Worm (Caenorhabditis elegans) whole organism, dauer: ENCODE data around the gene T25F10.4.

Experiments
- unc-62 ChIP-seq: sonication (generic microtip); optimal IDR thresholded peaks from 2 replicates; lab custom pipeline; 2017; ENCODE audit warnings: missing biosample characterization, missing genetic modification reagents, missing genetic modification characterization

Gene T25F10.4

ce11 chrV:6782260-6782659, 20.0 kb upstream of the T25F10.4 start:
- no peak for TF ChIP-seq unc-62 (GFP tag; lab: Kevin White, UChicago)

- no peak for TF ChIP-seq unc-62 (GFP tag; lab: Kevin White, UChicago)
These were observed 18.4 kb upstream of the T25F10.4 start for ce11 chrV:6780676-6781075.

ce11 chrV:6780166-6780565, 17.9 kb upstream of the T25F10.4 start, which contains the start of gene ZC404.15:
ZC404.15 (plus strand) TSS chrV:6780466.
- no peak for TF ChIP-seq unc-62 (GFP tag; lab: Kevin White, UChicago)

ce11 chrV:6778457-6778856, 16.2 kb upstream of the T25F10.4 start:
- no peak for TF ChIP-seq unc-62 (GFP tag; lab: Kevin White, UChicago)

- no peak for TF ChIP-seq unc-62 (GFP tag; lab: Kevin White, UChicago)
These were observed 13.4 kb upstream of the T25F10.4 start, which contains the start of gene srh-28 for ce11 chrV:6775708-6776107. srh-28 (minus strand) TSS chrV:6775808.

ce11 chrV:6773735-6774134, 11.5 kb upstream of the T25F10.4 start, which contains the start of gene ZC404.16:
ZC404.16 (minus strand) TSS chrV:6773835.
- TF ChIP-seq unc-62 (GFP tag; lab: Kevin White, UChicago) = no peak

ce11 chrV:6771645-6772044, 9.4 kb upstream of the T25F10.4 start, which contains the start of gene srh-30:
srh-30 (minus strand) TSS chrV:6771745.
- TF ChIP-seq unc-62 (GFP tag; lab: Kevin White, UChicago) = no peak

- TF ChIP-seq unc-62 (GFP tag; lab: Kevin White, UChicago) = no peak
These were observed 7.2 kb upstream of the T25F10.4 start for ce11 chrV:6769440-6769839.

- no peak for TF ChIP-seq unc-62 (GFP tag; lab: Kevin White, UChicago)
These were observed 6.2 kb upstream of the T25F10.4 start, which contains the start of the genes T25F10.1 and clik-1 for ce11 chrV:6768452-6768929. T25F10.1 (plus strand) TSS chrV:6768502. clik-1 (minus strand) TSS chrV:6768732.

ce11 chrV:6767576-6767975, 5.3 kb upstream of the T25F10.4 start:
- no peak for TF ChIP-seq unc-62 (GFP tag; lab: Kevin White, UChicago)

ce11 chrV:6764972-6765371, 2.7 kb upstream of the T25F10.4 start, which contains the start of gene bbs-8:
bbs-8 (minus strand) TSS chrV:6765072.
- no peak for TF ChIP-seq unc-62 (GFP tag; lab: Kevin White, UChicago)

ce11 chrV:6758017-6758416, 4.2 kb downstream of the T25F10.4 start, which contains the start of gene dbl-1:
dbl-1 (plus strand) TSS chrV:6758135.
- TF ChIP-seq unc-62 (GFP tag; lab: Kevin White, UChicago) = no peak

ce11 chrV:6753257-6753656, 9.0 kb downstream of the T25F10.4 start:
- no peak for TF ChIP-seq unc-62 (GFP tag; lab: Kevin White, UChicago)

ce11 chrV:6751493-6752100, 10.7 kb downstream of the T25F10.4 start:
- TF ChIP-seq unc-62 (GFP tag; lab: Kevin White, UChicago) = no peak

ce11 chrV:6744774-6745173, 17.5 kb downstream of the T25F10.4 start, which contains the start of gene T25F10.3:
T25F10.3 (plus strand) TSS chrV:6745081.
- no peak for TF ChIP-seq unc-62 (GFP tag; lab: Kevin White, UChicago)

ce11 chrV:6736877-6737276, 25.4 kb downstream of the T25F10.4 start:
- TF ChIP-seq unc-62 (GFP tag; lab: Kevin White, UChicago) = no peak

- TF ChIP-seq unc-62 (GFP tag; lab: Kevin White, UChicago) = no peak
These were observed 26.2 kb downstream of the T25F10.4 start for ce11 chrV:6736108-6736507.
